Fruit fly (Drosophila melanogaster) whole organism, prepupa: ENCODE data around the gene CG42847.

ENCODE experiments used
- CG10631 ChIP-seq: fragments of 200-800 bp; sonication (Bioruptor generic); optimal IDR thresholded peaks from 2 replicates; lab custom pipeline; 2016; ENCODE audit warnings: missing biosample characterization, missing genetic modification characterization
- CG10669 ChIP-seq: fragments of 200-800 bp; sonication (Bioruptor generic); optimal IDR thresholded peaks from 3 replicates; lab custom pipeline; 2018; ENCODE audit warnings: missing biosample characterization, mild to moderate bottlenecking, missing genetic modification characterization, moderate library complexity
- CG11294 ChIP-seq: fragments of 200-800 bp; sonication (Bioruptor generic); IDR thresholded peaks from 2 replicates; pipeline ENCODE4 v1.3.6; 2022; ENCODE audit warnings: missing biosample characterization, missing genetic modification characterization
- CG11762 ChIP-seq: fragments of 200-800 bp; sonication (Bioruptor generic); optimal IDR thresholded peaks from 3 replicates; lab custom pipeline; 2016; ENCODE audit warnings: missing biosample characterization, missing genetic modification characterization; ENCODE audit not compliant: insufficient read depth
- CG11902 ChIP-seq: fragments of 200-800 bp; sonication (Bioruptor generic); optimal IDR thresholded peaks from 3 replicates; lab custom pipeline; 2016; ENCODE audit warnings: missing biosample characterization, missing genetic modification characterization
- CG1621 ChIP-seq: fragments of 200-800 bp; sonication (Bioruptor generic); optimal IDR thresholded peaks from 3 replicates; lab custom pipeline; 2018; ENCODE audit warnings: missing biosample characterization, mild to moderate bottlenecking, missing genetic modification characterization
- CG3032 ChIP-seq: fragments of 200-800 bp; optimal IDR thresholded peaks from 2 replicates; lab custom pipeline; 2019; ENCODE audit warnings: missing biosample characterization, mild to moderate bottlenecking, missing genetic modification characterization, moderate library complexity
- CG32006 ChIP-seq: fragments of 200-800 bp; sonication (Bioruptor generic); optimal IDR thresholded peaks from 3 replicates; lab custom pipeline; 2017; ENCODE audit warnings: missing biosample characterization, mild to moderate bottlenecking, missing genetic modification characterization
- CG34406 ChIP-seq: fragments of 200-800 bp; sonication (Bioruptor generic); optimal IDR thresholded peaks from 3 replicates; lab custom pipeline; 2016; ENCODE audit warnings: missing biosample characterization, missing genetic modification characterization
- CG4318 ChIP-seq: fragments of 200-800 bp; sonication (Bioruptor generic); optimal IDR thresholded peaks from 3 replicates; lab custom pipeline; 2017; ENCODE audit warnings: missing biosample characterization, mild to moderate bottlenecking, missing genetic modification characterization
- CG6163 ChIP-seq: fragments of 200-800 bp; sonication (Bioruptor generic); IDR thresholded peaks from 3 replicates; pipeline ENCODE4 v1.3.6; 2022; ENCODE audit warnings: missing biosample characterization, missing genetic modification characterization
- CG6276 ChIP-seq: fragments of 200-800 bp; sonication (Bioruptor generic); optimal IDR thresholded peaks from 2 replicates; lab custom pipeline; 2017; ENCODE audit warnings: missing biosample characterization, mild to moderate bottlenecking, missing genetic modification characterization
- CG6808 ChIP-seq: fragments of 200-800 bp; sonication (Bioruptor generic); optimal IDR thresholded peaks from 3 replicates; lab custom pipeline; 2017; ENCODE audit warnings: missing biosample characterization, missing genetic modification characterization, mild to moderate bottlenecking, moderate library complexity, missing genetic modification reagents
- CG7368 ChIP-seq: fragments of 200-800 bp; sonication (Bioruptor generic); optimal IDR thresholded peaks from 3 replicates; lab custom pipeline; 2016; ENCODE audit warnings: missing biosample characterization, missing genetic modification characterization
- CG8119 ChIP-seq: fragments of 200-800 bp; sonication (Bioruptor generic); IDR thresholded peaks from 3 replicates; pipeline ENCODE4 v1.3.6; 2022; ENCODE audit warnings: missing biosample characterization, missing genetic modification characterization
- CG8319 ChIP-seq: fragments of 200-800 bp; sonication (Bioruptor generic); optimal IDR thresholded peaks from 3 replicates; lab custom pipeline; 2016; ENCODE audit warnings: missing biosample characterization, missing genetic modification characterization
- CG8632 ChIP-seq: fragments of 200-800 bp; sonication (Bioruptor generic); optimal IDR thresholded peaks from 3 replicates; lab custom pipeline; 2016; ENCODE audit warnings: missing biosample characterization, missing genetic modification characterization
- CG9139 ChIP-seq: fragments of 200-800 bp; sonication (Bioruptor generic); optimal IDR thresholded peaks from 3 replicates; lab custom pipeline; 2017; ENCODE audit warnings: missing biosample characterization, mild to moderate bottlenecking, missing genetic modification characterization
- Eip75B ChIP-seq: fragments of 200-800 bp; sonication (Bioruptor generic); optimal IDR thresholded peaks from 3 replicates; lab custom pipeline; 2016; ENCODE audit warnings: missing biosample characterization, missing genetic modification characterization
- Eip78C ChIP-seq: fragments of 200-800 bp; sonication (Bioruptor generic); peaks from one replicate; lab custom pipeline; 2016; ENCODE audit warnings: missing biosample characterization, missing genetic modification characterization
- Eip93F ChIP-seq: fragments of 200-800 bp; sonication (Bioruptor generic); optimal IDR thresholded peaks from 2 replicates; lab custom pipeline; 2016; ENCODE audit warnings: missing biosample characterization, mild to moderate bottlenecking, missing genetic modification characterization
- Ets21C ChIP-seq: fragments of 200-800 bp; sonication (Bioruptor generic); optimal IDR thresholded peaks from 3 replicates; lab custom pipeline; 2016; ENCODE audit warnings: missing biosample characterization, missing genetic modification characterization
- Ets96B ChIP-seq: fragments of 200-800 bp; optimal IDR thresholded peaks from 2 replicates; lab custom pipeline; 2019; ENCODE audit warnings: missing biosample characterization, mild to moderate bottlenecking, missing genetic modification characterization, moderate library complexity
- Hr39 ChIP-seq: fragments of 200-800 bp; sonication (Bioruptor generic); optimal IDR thresholded peaks from 2 replicates; lab custom pipeline; 2016; ENCODE audit warnings: missing biosample characterization, missing genetic modification characterization
- Hr4 ChIP-seq: fragments of 200-800 bp; sonication (Bioruptor generic); optimal IDR thresholded peaks from 3 replicates; lab custom pipeline; 2016; ENCODE audit warnings: missing biosample characterization, missing genetic modification characterization
- Lpt ChIP-seq: fragments of 200-800 bp; sonication (Bioruptor generic); optimal IDR thresholded peaks from 3 replicates; lab custom pipeline; 2016; ENCODE audit warnings: missing biosample characterization, missing genetic modification characterization
- Met ChIP-seq: fragments of 200-800 bp; sonication (Bioruptor generic); optimal IDR thresholded peaks from 3 replicates; lab custom pipeline; 2016; ENCODE audit warnings: missing biosample characterization, missing genetic modification characterization
- OdsH ChIP-seq: fragments of 200-800 bp; sonication (Bioruptor generic); optimal IDR thresholded peaks from 3 replicates; lab custom pipeline; 2016; ENCODE audit warnings: missing biosample characterization, missing genetic modification characterization
- Sox102F ChIP-seq: fragments of 200-800 bp; sonication (Bioruptor generic); optimal IDR thresholded peaks from 2 replicates; lab custom pipeline; 2016; ENCODE audit warnings: missing biosample characterization, mild to moderate bottlenecking, missing genetic modification characterization
- Sox14 ChIP-seq: fragments of 200-800 bp; sonication (Bioruptor generic); optimal IDR thresholded peaks from 3 replicates; lab custom pipeline; 2016; ENCODE audit warnings: missing biosample characterization, missing genetic modification characterization
- achi ChIP-seq: fragments of 200-800 bp; sonication (Bioruptor generic); optimal IDR thresholded peaks from 3 replicates; lab custom pipeline; 2016; ENCODE audit warnings: missing biosample characterization, missing genetic modification characterization
- cyc ChIP-seq: fragments of 200-800 bp; sonication (Bioruptor generic); optimal IDR thresholded peaks from 3 replicates; lab custom pipeline; 2016; ENCODE audit warnings: missing biosample characterization, missing genetic modification characterization
- dac ChIP-seq: fragments of 200-800 bp; sonication (Bioruptor generic); optimal IDR thresholded peaks from 2 replicates; lab custom pipeline; 2017; ENCODE audit warnings: missing biosample characterization, mild to moderate bottlenecking, missing genetic modification characterization
- dsx ChIP-seq: fragments of 200-800 bp; optimal IDR thresholded peaks from 3 replicates; lab custom pipeline; 2019; ENCODE audit warnings: missing biosample characterization, mild to moderate bottlenecking, missing genetic modification characterization, moderate library complexity; ENCODE audit not compliant: poor library complexity, severe bottlenecking
- eg ChIP-seq: fragments of 200-800 bp; sonication (Bioruptor generic); IDR thresholded peaks from 3 replicates; pipeline ENCODE4 v1.3.6; 2022; ENCODE audit warnings: missing biosample characterization, missing genetic modification characterization
- fd59A ChIP-seq: fragments of 200-800 bp; sonication (Bioruptor generic); optimal IDR thresholded peaks from 2 replicates; lab custom pipeline; 2017; ENCODE audit warnings: missing biosample characterization, mild to moderate bottlenecking, missing genetic modification characterization, missing genetic modification reagents
- fd85E ChIP-seq: fragments of 200-800 bp; sonication (Bioruptor generic); optimal IDR thresholded peaks from 3 replicates; lab custom pipeline; 2016; ENCODE audit warnings: missing biosample characterization, missing genetic modification characterization
- fkh ChIP-seq: fragments of 200-800 bp; sonication (Bioruptor generic); optimal IDR thresholded peaks from 3 replicates; lab custom pipeline; 2017; ENCODE audit warnings: missing biosample characterization, mild to moderate bottlenecking, missing genetic modification characterization, moderate library complexity
- lz ChIP-seq: fragments of 200-800 bp; sonication (Bioruptor generic); optimal IDR thresholded peaks from 3 replicates; lab custom pipeline; 2016; ENCODE audit warnings: missing biosample characterization, missing genetic modification characterization
- net ChIP-seq: fragments of 200-800 bp; sonication (Bioruptor generic); optimal IDR thresholded peaks from 3 replicates; lab custom pipeline; 2016; ENCODE audit warnings: missing biosample characterization, missing genetic modification characterization
- pdm3 ChIP-seq: fragments of 200-800 bp; sonication (Bioruptor generic); optimal IDR thresholded peaks from 3 replicates; lab custom pipeline; 2016; ENCODE audit warnings: missing biosample characterization, missing genetic modification characterization
- salr ChIP-seq, 2 experiments: fragments of 200-800 bp; sonication (Bioruptor generic); optimal IDR thresholded peaks; 3 replicates each; lab custom pipeline; 2016 to 2018; ENCODE audit warnings: missing biosample characterization in 2 of 2, missing genetic modification characterization in 2 of 2, mild to moderate bottlenecking in 1 of 2
- ss ChIP-seq, 2 experiments: fragments of 200-800 bp; sonication (Bioruptor generic); optimal IDR thresholded peaks; 2 replicates in 1 of 2; 3 replicates in 1 of 2; lab custom pipeline; 2017 to 2018; ENCODE audit warnings: mild to moderate bottlenecking in 2 of 2, missing biosample characterization in 2 of 2, missing genetic modification characterization in 2 of 2, moderate library complexity in 1 of 2
- svp ChIP-seq: fragments of 200-800 bp; sonication (Bioruptor generic); peaks from one replicate; lab custom pipeline; 2016; ENCODE audit warnings: missing biosample characterization, missing genetic modification characterization
- topi ChIP-seq: fragments of 200-800 bp; sonication (Bioruptor generic); optimal IDR thresholded peaks from 3 replicates; lab custom pipeline; 2016; ENCODE audit warnings: missing biosample characterization, missing genetic modification characterization
- vri ChIP-seq: fragments of 200-800 bp; sonication (Bioruptor generic); optimal IDR thresholded peaks from 3 replicates; lab custom pipeline; 2016; ENCODE audit warnings: missing biosample characterization, mild to moderate bottlenecking, missing genetic modification characterization

CG42847 gene

DNA sequence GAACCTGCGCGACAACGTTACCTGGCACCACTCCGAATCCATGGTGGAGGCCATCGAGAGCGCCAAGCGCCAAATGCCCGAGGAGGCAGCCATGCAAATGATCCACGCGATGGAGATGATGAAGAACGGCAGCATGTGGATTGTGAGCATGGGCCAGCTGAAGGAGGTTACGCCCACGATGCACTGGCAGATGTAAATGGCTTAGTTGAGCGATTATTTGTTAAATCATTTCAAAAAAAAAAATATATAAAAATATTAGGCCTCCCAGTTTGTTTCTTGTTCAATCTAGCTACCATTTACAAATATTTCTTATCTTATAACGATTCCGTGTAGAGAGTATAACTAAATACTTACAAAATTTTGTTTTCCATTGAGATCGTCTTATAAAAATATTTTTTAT lies at the start of gene CG42847:
Gene CG42847 (plus strand): TSS at position 301 of the 400 bp plus-strand sequence.
- TF ChIP-seq fkh (GFP tag; lab: Kevin White, UChicago), result no peak
- TF ChIP-seq eg (GFP tag; lab: Robert Waterston, UW), result no peak
- no peak for TF ChIP-seq salr (GFP tag; optimal IDR thresholded peaks at IDR 0.05; lab: Kevin White, UChicago)
- no peak for TF ChIP-seq Eip75B (GFP tag; lab: Kevin White, UChicago)
- TF ChIP-seq CG32006 (GFP tag; lab: Kevin White, UChicago), result no peak
- no peak for TF ChIP-seq CG8119 (GFP tag; lab: Robert Waterston, UW)
- no peak for TF ChIP-seq CG34406 (GFP tag; lab: Kevin White, UChicago)
- no peak for TF ChIP-seq Met (GFP tag; lab: Kevin White, UChicago)
- no peak for TF ChIP-seq Ets21C (GFP tag; lab: Kevin White, UChicago)
- no peak for TF ChIP-seq lz (GFP tag; lab: Kevin White, UChicago)
- no peak for TF ChIP-seq CG3032

DNA sequence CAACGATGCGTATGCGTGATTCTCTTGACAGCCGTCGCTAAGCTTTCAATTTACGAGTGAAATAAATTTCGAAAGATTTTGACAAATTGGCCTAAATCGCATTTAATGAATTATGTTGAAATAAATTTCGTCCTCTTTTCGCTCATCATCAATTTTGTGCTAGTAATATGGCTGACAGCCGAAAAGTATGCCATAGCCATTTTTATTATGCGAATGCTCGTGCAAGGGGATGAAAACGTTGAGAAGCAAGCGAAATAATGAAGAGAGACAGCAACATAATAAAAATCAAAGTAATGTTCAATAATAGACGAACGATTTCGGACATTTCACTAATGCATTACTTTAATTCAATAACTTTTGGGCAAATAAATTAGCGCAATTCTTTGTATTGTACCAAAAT lies 41.4 kb upstream of the CG42847 start:
- TF ChIP-seq Eip78C (GFP tag; lab: Kevin White, UChicago), result peak; percentile 50
- no peak for TF ChIP-seq svp
- no peak for TF ChIP-seq fd85E (GFP tag; lab: Kevin White, UChicago)
- TF ChIP-seq CG4318 (GFP tag; lab: Kevin White, UChicago), result no peak
- no peak for TF ChIP-seq CG11762 (GFP tag; lab: Kevin White, UChicago)
- TF ChIP-seq Sox102F (GFP tag; lab: Kevin White, UChicago), result no peak
- no peak for TF ChIP-seq Met (GFP tag; lab: Kevin White, UChicago)

DNA sequence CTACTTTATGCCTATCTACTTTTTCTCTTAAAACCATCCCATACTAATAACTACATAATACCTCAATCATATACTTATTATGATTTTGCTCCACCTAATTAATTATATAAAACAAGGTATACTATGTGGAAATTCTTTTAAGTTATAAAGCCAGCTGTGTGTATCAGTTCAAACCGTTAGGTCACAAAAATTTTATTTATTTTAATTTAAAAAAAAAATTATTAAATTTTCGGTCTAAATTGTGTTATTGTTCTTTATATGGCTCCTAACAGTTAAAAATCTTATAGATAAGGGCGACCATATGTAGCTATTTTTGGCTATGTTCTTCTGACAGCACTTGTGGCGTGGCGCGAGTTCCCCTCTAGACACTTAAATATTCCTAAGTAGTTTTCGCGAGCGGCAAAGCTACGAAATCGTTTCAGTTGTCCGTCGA lies 40.4 kb upstream of the CG42847 start, which contains the start of gene Aldh:
Gene Aldh (plus strand): TSS at position 150 of the 433 bp plus-strand sequence.
- TF ChIP-seq Sox14 (GFP tag; lab: Kevin White, UChicago) (no peak), CG3032 (peak; percentile 73), topi (GFP tag; lab: Kevin White, UChicago) (no peak), Eip78C (GFP tag; lab: Kevin White, UChicago) (peak; percentile 82), CG6163 (GFP tag; lab: Robert Waterston, UW) (no peak), CG6808 (peak; percentile 53), eg (GFP tag; lab: Robert Waterston, UW) (peak; percentile 65; the same call in 2 of the 3 replicates), fd59A (GFP tag; lab: Kevin White, UChicago) (peak; percentile 41), Sox102F (GFP tag; lab: Kevin White, UChicago) (no peak), achi (peak; percentile 49), CG8119 (GFP tag; lab: Robert Waterston, UW) (peak; percentile 57; the same call in 1 of the 3 replicates), CG10669 (peak; percentile 60), Ets96B (peak; percentile 75), dac (GFP tag; lab: Kevin White, UChicago) (no peak), Lpt (GFP tag; lab: Kevin White, UChicago) (no peak), CG8319 (GFP tag; lab: Kevin White, UChicago) (no peak), Hr4 (GFP tag; lab: Kevin White, UChicago) (no peak), CG32006 (GFP tag; lab: Kevin White, UChicago) (peak; percentile 79), CG9139 (GFP tag; lab: Kevin White, UChicago) (peak; percentile 60), CG7368 (GFP tag; lab: Kevin White, UChicago) (peak; percentile 16), CG1621 (tag; lab: Kevin White, UChicago) (peak; percentile 22), vri (no peak), dsx (peak; percentile 62), ss (GFP tag; optimal IDR thresholded peaks at IDR 0.05; lab: Kevin White, UChicago) (peak in 1 of 2 experiments; percentile 64), OdsH (peak; percentile 53), cyc (no peak), net (peak; percentile 33), Eip75B (GFP tag; lab: Kevin White, UChicago) (no peak), pdm3 (GFP tag; lab: Kevin White, UChicago) (peak; percentile 63), CG6276 (GFP tag; lab: Kevin White, UChicago) (peak; percentile 60), fd85E (GFP tag; lab: Kevin White, UChicago) (no peak), CG10631 (GFP tag; lab: Kevin White, UChicago) (peak; percentile 66), CG11294 (GFP tag; lab: Robert Waterston, UW) (peak; percentile 64), CG8632 (GFP tag; lab: Kevin White, UChicago) (peak; percentile 60), svp (peak; percentile 54), CG4318 (GFP tag; lab: Kevin White, UChicago) (peak; percentile 52), salr (GFP tag; optimal IDR thresholded peaks at IDR 0.05; lab: Kevin White, UChicago) (peak in 1 of 2 experiments; percentile 32), Hr39 (no peak), CG11902 (GFP tag; lab: Kevin White, UChicago) (no peak), Eip93F (GFP tag; lab: Kevin White, UChicago) (no peak)
